Worm (Caenorhabditis elegans) whole organism, young adult: Measurements from ENCODE around the gene asp-8.

Experiments
- B0019.2 ChIP-seq: fragments of 200-800 bp; sonication (Bioruptor generic); conservative IDR thresholded peaks from 2 replicates; pipeline ENCODE4 v1.3.6; 2022; ENCODE audit warnings: missing genetic modification reagents, missing genetic modification characterization, missing compliant biosample characterization
- Y67H2A.10 ChIP-seq: fragments of 200-800 bp; sonication (Bioruptor generic); conservative IDR thresholded peaks from 2 replicates; pipeline ENCODE4 v1.3.6; 2022; ENCODE audit warnings: missing genetic modification reagents, missing genetic modification characterization, missing compliant biosample characterization
- ama-1 ChIP-seq, 3 experiments: fragments of 150-350 bp in 1 of 3; sonication (generic microtip) in 2 of 3; optimal IDR thresholded peaks; 2 replicates each; lab custom pipeline; 2014 to 2018; ENCODE audit warnings: missing biosample characterization in 2 of 3, missing genetic modification characterization in 2 of 3, missing genetic modification reagents in 2 of 3
- hmg-1.2 ChIP-seq: fragments of 200-800 bp; sonication (Bioruptor generic); IDR thresholded peaks from 2 replicates; pipeline ENCODE4 v1.3.6; 2022; ENCODE audit warnings: missing genetic modification reagents, missing genetic modification characterization, missing compliant biosample characterization
- nfya-1 ChIP-seq: sonication (generic microtip); optimal IDR thresholded peaks from 2 replicates; lab custom pipeline; 2017; ENCODE audit warnings: antibody characterized with exemption, missing compliant biosample characterization, missing genetic modification characterization, borderline replicate concordance; ENCODE audit not compliant: insufficient read depth
- rcor-1 ChIP-seq: fragments of 200-800 bp; sonication (Bioruptor generic); IDR thresholded peaks from 2 replicates; pipeline ENCODE4 v1.3.6; 2022; ENCODE audit warnings: missing genetic modification reagents, missing genetic modification characterization, missing compliant biosample characterization
- unc-62 ChIP-seq: fragments of 150-350 bp; optimal IDR thresholded peaks from 2 replicates; lab custom pipeline; 2014; ENCODE audit warnings: missing biosample characterization, missing genetic modification reagents, missing genetic modification characterization
- ztf-18 ChIP-seq: sonication (generic microtip); optimal IDR thresholded peaks from 2 replicates; lab custom pipeline; 2016; ENCODE audit warnings: missing genotype, mild to moderate bottlenecking, missing genetic modification characterization, missing compliant biosample characterization
- ztf-26 ChIP-seq: sonication (generic microtip); optimal IDR thresholded peaks from 2 replicates; lab custom pipeline; 2017; ENCODE audit warnings: missing genetic modification characterization, missing compliant biosample characterization

DNA sequence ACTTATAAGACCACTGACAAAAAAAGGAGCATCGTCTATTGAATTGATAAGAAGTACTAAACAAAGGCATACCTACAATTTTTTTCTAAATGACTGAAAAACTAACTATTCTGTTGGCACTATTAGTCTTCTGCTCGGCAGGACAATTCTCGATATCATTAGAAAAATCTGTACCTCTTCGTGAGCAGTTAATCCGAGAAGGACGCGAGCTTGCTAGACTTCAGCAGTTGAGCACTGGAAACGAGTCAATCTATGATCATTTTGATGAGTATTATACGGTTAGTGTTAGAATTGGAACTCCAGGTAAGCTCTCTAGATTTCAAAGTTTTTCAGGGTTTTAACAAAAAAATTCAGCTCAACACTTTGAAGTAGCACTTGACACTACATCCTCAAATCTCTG, 3.9 kb downstream of the asp-8 start, which contains the start of gene asp-7:
- TF ChIP-seq Y67H2A.10 (GFP tag; lab: Robert Waterston, UW) = no peak
- TF ChIP-seq rcor-1 = no peak
- no peak for TF ChIP-seq hmg-1.2
- TF ChIP-seq unc-62 = no peak
- no peak for TF ChIP-seq ztf-26
- TF ChIP-seq nfya-1 (tag; lab: Kevin White, UChicago) = no peak
- TF ChIP-seq ztf-18 (tag; lab: Kevin White, UChicago) = no peak
- no peak for TF ChIP-seq ama-1 (optimal IDR thresholded peaks at IDR 0.05; lab: Kevin White, UChicago)
- TF ChIP-seq ama-1 (GFP tag; optimal IDR thresholded peaks at IDR 0.05; lab: Kevin White, UChicago) = no peak
- no peak for TF ChIP-seq B0019.2 (GFP tag; lab: Robert Waterston, UW)
